Worm (Caenorhabditis elegans) whole organism, young adult: ENCODE data around the gene fard-1.

ENCODE experiments used
- B0336.3 ChIP-seq: fragments of 200-800 bp; sonication (Bioruptor generic); IDR thresholded peaks from 2 replicates; pipeline ENCODE4 v1.3.6; 2022; ENCODE audit warnings: missing genetic modification characterization, missing compliant biosample characterization
- F22D6.2 ChIP-seq: sonication (generic microtip); optimal IDR thresholded peaks from 2 replicates; lab custom pipeline; 2016; ENCODE audit warnings: mild to moderate bottlenecking, missing genetic modification characterization, missing compliant biosample characterization
- dpl-1 ChIP-seq: fragments of 150-350 bp; optimal IDR thresholded peaks from 2 replicates; lab custom pipeline; 2014; ENCODE audit warnings: missing biosample characterization, missing genetic modification reagents, missing genetic modification characterization
- egrh-3 ChIP-seq: fragments of 200-800 bp; sonication (Bioruptor generic); IDR thresholded peaks from 2 replicates; pipeline ENCODE4 v1.3.6; 2022; ENCODE audit warnings: missing genetic modification reagents, missing genetic modification characterization, missing compliant biosample characterization
- him-1 ChIP-seq: sonication (generic microtip); optimal IDR thresholded peaks from 2 replicates; lab custom pipeline; 2016; ENCODE audit warnings: missing genotype, missing genetic modification reagents, missing genetic modification characterization, missing compliant biosample characterization
- lsy-27 ChIP-seq: sonication (generic microtip); optimal IDR thresholded peaks from 2 replicates; lab custom pipeline; 2017; ENCODE audit warnings: missing genetic modification characterization, mild to moderate bottlenecking, missing compliant biosample characterization, antibody characterized with exemption, missing genotype, borderline replicate concordance; ENCODE audit not compliant: insufficient read depth
- pha-4 ChIP-seq: fragments of 150-350 bp; sonication (generic microtip); optimal IDR thresholded peaks from 2 replicates; lab custom pipeline; 2014; ENCODE audit warnings: missing biosample characterization, missing genetic modification reagents, missing genetic modification characterization
- sptf-2 ChIP-seq: fragments of 200-800 bp; sonication (Bioruptor generic); optimal IDR thresholded peaks from 2 replicates; lab custom pipeline; 2018; ENCODE audit warnings: mild to moderate bottlenecking, missing genetic modification characterization, missing compliant biosample characterization

ce11 chrX:2909227-2909626 lies 23.9 kb upstream of the fard-1 start, which contains the start of gene nmy-1:
- TF ChIP-seq F22D6.2 (tag; lab: Kevin White, UChicago) (no peak), lsy-27 (tag; lab: Kevin White, UChicago) (no peak), him-1 (tag; lab: Kevin White, UChicago) (no peak), B0336.3 (GFP tag; lab: Robert Waterston, UW) (no peak), egrh-3 (no peak), sptf-2 (no peak), pha-4 (tag; lab: Kevin White, UChicago) (no peak), dpl-1 (no peak)
